Worm (Caenorhabditis elegans) whole organism, midembryonic: Measurements from ENCODE around the gene Y47D7A.9.

Source experiments
- T22C8.4 ChIP-seq: fragments of 200-800 bp; sonication (Bioruptor generic); IDR thresholded peaks from 2 replicates; pipeline ENCODE4 v1.3.6; 2022; ENCODE audit warnings: missing genetic modification characterization, missing compliant biosample characterization
- cog-1 ChIP-seq: sonication (generic microtip); optimal IDR thresholded peaks from 2 replicates; lab custom pipeline; 2016; ENCODE audit warnings: missing genetic modification characterization, missing compliant biosample characterization
- med-1 ChIP-seq: sonication (generic microtip); optimal IDR thresholded peaks from 2 replicates; lab custom pipeline; 2017; ENCODE audit warnings: missing genetic modification characterization, mild to moderate bottlenecking, missing compliant biosample characterization, antibody characterized with exemption, missing genetic modification reagents; ENCODE audit not compliant: insufficient read depth
- tab-1 ChIP-seq: fragments of 200-800 bp; sonication (Bioruptor generic); IDR thresholded peaks from 2 replicates; pipeline ENCODE4 v1.3.6; 2022; ENCODE audit warnings: missing genetic modification characterization, missing compliant biosample characterization

- TF ChIP-seq cog-1 (tag; lab: Kevin White, UChicago) (no peak), med-1 (GFP tag; lab: Kevin White, UChicago) (no peak), tab-1 (no peak), T22C8.4 (GFP tag; lab: Robert Waterston, UW) (no peak)
Measured at ce11 chrV:4382298-4382697, 41.5 kb downstream of the Y47D7A.9 start, which contains the start of gene F13A2.1.
